Worm (Caenorhabditis elegans): ENCODE measurements around the gene pdtf-1.

- TF ChIP-seq ceh-82 (tag; optimal IDR thresholded peaks at IDR 0.05) = no peak
- no peak for TF ChIP-seq nhr-77 (tag; optimal IDR thresholded peaks at IDR 0.05)
- no peak for TF ChIP-seq snpc-4 (tag; optimal IDR thresholded peaks at IDR 0.05)
- TF ChIP-seq pqm-1 (tag; optimal IDR thresholded peaks at IDR 0.05) = no peak
- no peak for TF ChIP-seq nhr-6 (tag; optimal IDR thresholded peaks at IDR 0.05)
- no peak for TF ChIP-seq lir-3 (tag; optimal IDR thresholded peaks at IDR 0.05)
- no peak for TF ChIP-seq fkh-10 (GFP tag; optimal IDR thresholded peaks at IDR 0.05)
- TF ChIP-seq hlh-11 (tag; optimal IDR thresholded peaks at IDR 0.05) = no peak
- no peak for TF ChIP-seq lin-39 (tag; optimal IDR thresholded peaks at IDR 0.05)
Measured at ce11 chrIV:8397814-8398213, 35.0 kb upstream of the pdtf-1 start.

Measured in whole organism, L4 larva.